Fruit fly (Drosophila melanogaster): ENCODE measurements around the gene Sprn.

DNA sequence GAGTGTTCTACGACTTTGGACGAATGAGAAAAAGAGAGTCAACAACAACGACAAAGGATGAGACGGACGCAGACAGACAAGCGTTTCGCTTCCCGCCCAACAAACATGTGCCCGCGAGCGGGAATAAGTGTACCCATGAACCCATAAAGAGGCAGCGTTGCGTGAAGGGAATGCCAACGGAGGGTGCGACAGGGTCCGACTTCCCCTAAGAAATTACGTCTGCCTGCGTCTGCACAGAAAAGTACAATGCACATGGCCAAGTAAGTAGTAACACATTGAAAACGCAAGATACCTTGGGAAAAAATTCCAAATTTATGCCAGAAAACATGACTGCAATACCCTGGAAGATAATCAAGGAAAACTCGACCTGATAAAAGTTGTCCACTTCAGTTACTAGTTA lies 47.7 kb upstream of the Sprn start:
- TF ChIP-seq CG8478 (optimal IDR thresholded peaks at IDR 0.05), result no peak
- no peak for TF ChIP-seq CTCF (optimal IDR thresholded peaks at IDR 0.05)

Measured in S2 (cell line).